Fruit fly (Drosophila melanogaster): ENCODE data around the gene CG34164.

Gene CG34164

DNA sequence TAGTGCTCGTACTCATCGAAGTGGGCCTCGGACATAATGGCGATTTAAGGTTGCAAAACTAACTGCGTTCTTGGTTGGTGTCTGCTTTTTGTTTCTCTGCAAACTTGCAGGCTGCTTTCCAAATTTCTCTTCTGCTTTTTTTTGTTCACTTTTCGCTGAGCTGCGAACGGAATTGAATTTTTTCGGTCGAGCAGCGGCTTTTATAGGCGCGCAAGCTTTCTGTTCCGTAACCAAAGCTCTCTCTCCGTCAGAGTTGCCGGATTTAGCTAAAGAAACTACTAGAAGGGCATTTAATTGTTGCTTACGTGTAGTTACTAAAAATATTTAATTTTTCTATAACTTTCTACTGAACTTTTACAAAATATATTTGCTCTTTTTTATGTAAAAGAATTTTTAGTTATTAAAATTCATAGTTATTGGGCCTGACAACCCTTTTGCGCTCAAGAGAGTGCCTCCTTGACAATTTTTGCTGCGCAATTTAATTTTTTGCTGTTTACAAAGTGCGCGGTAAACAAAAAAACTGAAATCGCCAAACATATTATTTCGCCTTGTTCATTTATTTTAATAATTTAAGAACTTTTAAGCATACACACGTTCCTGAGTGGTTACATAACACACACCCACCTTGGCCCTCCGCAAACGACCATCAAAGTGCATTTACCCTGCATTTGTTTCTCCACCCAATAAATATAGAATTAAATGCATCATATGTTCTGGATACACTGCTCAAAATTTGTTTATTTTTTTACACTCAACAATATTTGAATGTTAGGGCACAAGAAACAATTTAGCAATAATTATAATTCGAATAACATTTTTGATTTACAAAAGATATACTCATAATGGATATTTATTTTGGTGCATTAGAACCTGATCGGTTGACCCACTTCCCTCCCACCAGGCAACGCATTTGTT lies 9.9 kb upstream of the CG34164 start, which contains the start of gene CG6770 (continued):
- TF ChIP-seq CG15696 (tag; optimal IDR thresholded peaks at IDR 0.05) = peak; percentile 12
- TF ChIP-seq CG9437 (GFP tag; optimal IDR thresholded peaks at IDR 0.05) = peak; percentile 77
- peak; percentile 90 for TF ChIP-seq CG17328 (GFP tag; IDR thresholded peaks at IDR 0.05)
- peak; percentile 70 for TF ChIP-seq salm (tag; optimal IDR thresholded peaks at IDR 0.05)
- TF ChIP-seq NK7.1 (GFP tag; optimal IDR thresholded peaks at IDR 0.05) = no peak
- TF ChIP-seq CG3281 (GFP tag; optimal IDR thresholded peaks at IDR 0.05) = peak; percentile 85
- TF ChIP-seq CG10274 (GFP tag; optimal IDR thresholded peaks at IDR 0.05) = no peak
- peak; percentile 68 for TF ChIP-seq CG34422 (GFP tag; IDR thresholded peaks at IDR 0.05)
- peak; percentile 67; the same call in 2 of the 3 replicates for TF ChIP-seq ase (GFP tag; IDR thresholded peaks at IDR 0.05)
- peak; percentile 48 for TF ChIP-seq CG9609 (GFP tag; optimal IDR thresholded peaks at IDR 0.05)
- 0 out of 3 replicates have a peak, but pooled peaks have one; percentile 21 for TF ChIP-seq sr (GFP tag; IDR thresholded peaks at IDR 0.05)
- TF ChIP-seq CG14667 (GFP tag; IDR thresholded peaks at IDR 0.05) = peak; percentile 60; the same call in 1 of the 2 replicates
- peak; percentile 85 for TF ChIP-seq Ets65A (GFP tag)
- peak; percentile 63 for TF ChIP-seq gcm (GFP tag; optimal IDR thresholded peaks at IDR 0.05)
- peak; percentile 85 for TF ChIP-seq CG12104 (GFP tag; optimal IDR thresholded peaks at IDR 0.05)
- TF ChIP-seq Drgx (GFP tag; IDR thresholded peaks at IDR 0.05) = peak; percentile 87
- TF ChIP-seq CG8281 (tag; optimal IDR thresholded peaks at IDR 0.05) = peak; percentile 14
- no peak for TF ChIP-seq D (optimal IDR thresholded peaks at IDR 0.05)
- TF ChIP-seq D (GFP tag; optimal IDR thresholded peaks at IDR 0.05) = no peak
- no peak for TF ChIP-seq fru (optimal IDR thresholded peaks at IDR 0.05)
- TF ChIP-seq dmrt11E (tag; optimal IDR thresholded peaks at IDR 0.05) = no peak
- peak; percentile 37 for TF ChIP-seq bab2 (GFP tag; optimal IDR thresholded peaks at IDR 0.05)
- TF ChIP-seq dm (GFP tag; optimal IDR thresholded peaks at IDR 0.05) = no peak
- peak; percentile 36 for TF ChIP-seq Scr (GFP tag; IDR thresholded peaks at IDR 0.05; ENCODE audit: partially characterized antibody)
- TF ChIP-seq CG11093 (GFP tag; IDR thresholded peaks at IDR 0.05) = peak; percentile 73; the same call in 2 of the 3 replicates
- peak; percentile 90 for TF ChIP-seq lbe (GFP tag; optimal IDR thresholded peaks at IDR 0.05)
- TF ChIP-seq ham (GFP tag; IDR thresholded peaks at IDR 0.05) = no peak
- TF ChIP-seq CG13775 (GFP tag; optimal IDR thresholded peaks at IDR 0.05) = peak; percentile 59
- TF ChIP-seq esg (GFP tag; conservative IDR thresholded peaks at IDR 0.05) = peak; percentile 73
- TF ChIP-seq Mrtf (GFP tag; IDR thresholded peaks at IDR 0.05) = peak; percentile 79
- no peak for TF ChIP-seq CG9797 (GFP tag; optimal IDR thresholded peaks at IDR 0.05)
- peak; percentile 53 for TF ChIP-seq CG7928 (GFP tag; optimal IDR thresholded peaks at IDR 0.05)
- TF ChIP-seq CG12659 (GFP tag; optimal IDR thresholded peaks at IDR 0.05) = peak; percentile 89
- TF ChIP-seq CG1529 (GFP tag; optimal IDR thresholded peaks at IDR 0.05) = peak; percentile 56
- peak; percentile 89 for TF ChIP-seq Fer3 (tag; optimal IDR thresholded peaks at IDR 0.05)
- peak; percentile 51 for TF ChIP-seq sisA (GFP tag; IDR thresholded peaks at IDR 0.05)
- TF ChIP-seq lab (GFP tag; optimal IDR thresholded peaks at IDR 0.05) = peak; percentile 95
- TF ChIP-seq lola (GFP tag; optimal IDR thresholded peaks at IDR 0.05) = peak in 1 of 3 experiments; percentile 19
- TF ChIP-seq HmgZ (tag; optimal IDR thresholded peaks at IDR 0.05) = peak; percentile 90
- peak; percentile 28 for TF ChIP-seq Dp (GFP tag; optimal IDR thresholded peaks at IDR 0.05)
- TF ChIP-seq CG10147 (GFP tag; optimal IDR thresholded peaks at IDR 0.05) = peak; percentile 90
- peak; percentile 76 for TF ChIP-seq Sry-β (GFP tag; optimal IDR thresholded peaks at IDR 0.05)
- TF ChIP-seq CG2875 (GFP tag; optimal IDR thresholded peaks at IDR 0.05) = no peak
- peak; percentile 73 for TF ChIP-seq H2.0 (GFP tag; IDR thresholded peaks at IDR 0.05)
- TF ChIP-seq CG2678 (tag; optimal IDR thresholded peaks at IDR 0.05) = peak; percentile 92
- TF ChIP-seq Usf (GFP tag; optimal IDR thresholded peaks at IDR 0.05) = peak; percentile 22
- no peak for TF ChIP-seq yki (optimal IDR thresholded peaks at IDR 0.05)
- TF ChIP-seq Hand (GFP tag; optimal IDR thresholded peaks at IDR 0.05) = peak; percentile 92
- TF ChIP-seq Adf1 (GFP tag; IDR thresholded peaks at IDR 0.05) = peak; percentile 62
